Worm (Caenorhabditis elegans): ENCODE measurements around the gene sru-31.

ce11 chrV:9784215-9784614 lies 32.3 kb upstream of the sru-31 start:
- TF ChIP-seq fos-1 (tag; optimal IDR thresholded peaks at IDR 0.05) (no peak), nhr-11 (tag; optimal IDR thresholded peaks at IDR 0.05) (no peak)

All from whole organism, L3 larva.